Worm (Caenorhabditis elegans) whole organism, L4 larva: ENCODE results near the gene B0244.6.

ENCODE experiments used
- Y75B8A.6 ChIP-seq: fragments of 200-800 bp; sonication (Bioruptor generic); IDR thresholded peaks from 2 replicates; pipeline ENCODE4 v1.3.6; 2022; ENCODE audit warnings: missing genetic modification reagents, missing genetic modification characterization, missing compliant biosample characterization
- nhr-237 ChIP-seq: sonication (generic microtip); optimal IDR thresholded peaks from 2 replicates; lab custom pipeline; 2017; ENCODE audit warnings: missing biosample characterization, missing genetic modification characterization

ce11 chrIII:5718385-5718784 is 19.4 kb upstream of the B0244.6 start:
- TF ChIP-seq Y75B8A.6 (GFP tag; lab: Robert Waterston, UW) (no peak), nhr-237 (no peak)
